Fruit fly (Drosophila melanogaster) whole organism, prepupa: ENCODE results near the gene Adck5.

Experiments used
- Blimp-1 ChIP-seq: fragments of 200-800 bp; sonication (Bioruptor generic); optimal IDR thresholded peaks from 3 replicates; lab custom pipeline; 2017; ENCODE audit warnings: missing biosample characterization, missing genetic modification characterization, mild to moderate bottlenecking, moderate library complexity, missing genetic modification reagents
- CG11902 ChIP-seq: fragments of 200-800 bp; sonication (Bioruptor generic); optimal IDR thresholded peaks from 3 replicates; lab custom pipeline; 2016; ENCODE audit warnings: missing biosample characterization, missing genetic modification characterization
- CG15336 ChIP-seq: fragments of 200-800 bp; sonication (Bioruptor generic); IDR thresholded peaks from 2 replicates; pipeline ENCODE4 v1.3.6; 2022; ENCODE audit warnings: missing biosample characterization, missing genetic modification characterization
- CG3919 ChIP-seq: fragments of 200-800 bp; sonication (Bioruptor generic); optimal IDR thresholded peaks from 3 replicates; lab custom pipeline; 2016; ENCODE audit warnings: missing biosample characterization, missing genetic modification characterization
- CG6163 ChIP-seq: fragments of 200-800 bp; sonication (Bioruptor generic); IDR thresholded peaks from 3 replicates; pipeline ENCODE4 v1.3.6; 2022; ENCODE audit warnings: missing biosample characterization, missing genetic modification characterization
- CG6276 ChIP-seq: fragments of 200-800 bp; sonication (Bioruptor generic); optimal IDR thresholded peaks from 2 replicates; lab custom pipeline; 2017; ENCODE audit warnings: missing biosample characterization, mild to moderate bottlenecking, missing genetic modification characterization
- CG6808 ChIP-seq: fragments of 200-800 bp; sonication (Bioruptor generic); optimal IDR thresholded peaks from 3 replicates; lab custom pipeline; 2017; ENCODE audit warnings: missing biosample characterization, missing genetic modification characterization, mild to moderate bottlenecking, moderate library complexity, missing genetic modification reagents
- CG6854 ChIP-seq: fragments of 200-800 bp; sonication (Bioruptor generic); optimal IDR thresholded peaks from 2 replicates; lab custom pipeline; 2017; ENCODE audit warnings: missing biosample characterization, mild to moderate bottlenecking, missing genetic modification characterization
- CG7368 ChIP-seq: fragments of 200-800 bp; sonication (Bioruptor generic); optimal IDR thresholded peaks from 3 replicates; lab custom pipeline; 2016; ENCODE audit warnings: missing biosample characterization, missing genetic modification characterization
- CG8119 ChIP-seq: fragments of 200-800 bp; sonication (Bioruptor generic); IDR thresholded peaks from 3 replicates; pipeline ENCODE4 v1.3.6; 2022; ENCODE audit warnings: missing biosample characterization, missing genetic modification characterization
- Eip75B ChIP-seq: fragments of 200-800 bp; sonication (Bioruptor generic); optimal IDR thresholded peaks from 3 replicates; lab custom pipeline; 2016; ENCODE audit warnings: missing biosample characterization, missing genetic modification characterization
- Eip78C ChIP-seq: fragments of 200-800 bp; sonication (Bioruptor generic); peaks from one replicate; lab custom pipeline; 2016; ENCODE audit warnings: missing biosample characterization, missing genetic modification characterization
- Eip93F ChIP-seq: fragments of 200-800 bp; sonication (Bioruptor generic); optimal IDR thresholded peaks from 2 replicates; lab custom pipeline; 2016; ENCODE audit warnings: missing biosample characterization, mild to moderate bottlenecking, missing genetic modification characterization
- Gug ChIP-seq: fragments of 200-800 bp; sonication (Bioruptor generic); IDR thresholded peaks from 2 replicates; pipeline ENCODE4 v1.3.6; 2022; ENCODE audit warnings: missing biosample characterization, missing genetic modification characterization
- Hr39 ChIP-seq: fragments of 200-800 bp; sonication (Bioruptor generic); optimal IDR thresholded peaks from 2 replicates; lab custom pipeline; 2016; ENCODE audit warnings: missing biosample characterization, missing genetic modification characterization
- Hr4 ChIP-seq: fragments of 200-800 bp; sonication (Bioruptor generic); optimal IDR thresholded peaks from 3 replicates; lab custom pipeline; 2016; ENCODE audit warnings: missing biosample characterization, missing genetic modification characterization
- Met ChIP-seq: fragments of 200-800 bp; sonication (Bioruptor generic); optimal IDR thresholded peaks from 3 replicates; lab custom pipeline; 2016; ENCODE audit warnings: missing biosample characterization, missing genetic modification characterization
- OdsH ChIP-seq: fragments of 200-800 bp; sonication (Bioruptor generic); optimal IDR thresholded peaks from 3 replicates; lab custom pipeline; 2016; ENCODE audit warnings: missing biosample characterization, missing genetic modification characterization
- Sox14 ChIP-seq: fragments of 200-800 bp; sonication (Bioruptor generic); optimal IDR thresholded peaks from 3 replicates; lab custom pipeline; 2016; ENCODE audit warnings: missing biosample characterization, missing genetic modification characterization
- Sox15 ChIP-seq: fragments of 200-800 bp; sonication (Bioruptor generic); optimal IDR thresholded peaks from 3 replicates; lab custom pipeline; 2016; ENCODE audit warnings: missing biosample characterization, missing genetic modification characterization
- cyc ChIP-seq: fragments of 200-800 bp; sonication (Bioruptor generic); optimal IDR thresholded peaks from 3 replicates; lab custom pipeline; 2016; ENCODE audit warnings: missing biosample characterization, missing genetic modification characterization
- fkh ChIP-seq: fragments of 200-800 bp; sonication (Bioruptor generic); optimal IDR thresholded peaks from 3 replicates; lab custom pipeline; 2017; ENCODE audit warnings: missing biosample characterization, mild to moderate bottlenecking, missing genetic modification characterization, moderate library complexity
- pdm3 ChIP-seq: fragments of 200-800 bp; sonication (Bioruptor generic); optimal IDR thresholded peaks from 3 replicates; lab custom pipeline; 2016; ENCODE audit warnings: missing biosample characterization, missing genetic modification characterization
- spab ChIP-seq: fragments of 200-800 bp; sonication (Bioruptor generic); optimal IDR thresholded peaks from 2 replicates; lab custom pipeline; 2017; ENCODE audit warnings: missing biosample characterization, mild to moderate bottlenecking, missing genetic modification characterization, missing genetic modification reagents
- ss ChIP-seq, 2 experiments: fragments of 200-800 bp; sonication (Bioruptor generic); optimal IDR thresholded peaks; 2 replicates in 1 of 2; 3 replicates in 1 of 2; lab custom pipeline; 2017 to 2018; ENCODE audit warnings: mild to moderate bottlenecking in 2 of 2, missing biosample characterization in 2 of 2, missing genetic modification characterization in 2 of 2, moderate library complexity in 1 of 2
- svp ChIP-seq: fragments of 200-800 bp; sonication (Bioruptor generic); peaks from one replicate; lab custom pipeline; 2016; ENCODE audit warnings: missing biosample characterization, missing genetic modification characterization
- topi ChIP-seq: fragments of 200-800 bp; sonication (Bioruptor generic); optimal IDR thresholded peaks from 3 replicates; lab custom pipeline; 2016; ENCODE audit warnings: missing biosample characterization, missing genetic modification characterization
- vri ChIP-seq: fragments of 200-800 bp; sonication (Bioruptor generic); optimal IDR thresholded peaks from 3 replicates; lab custom pipeline; 2016; ENCODE audit warnings: missing biosample characterization, mild to moderate bottlenecking, missing genetic modification characterization

The Adck5 gene

dm6 chr3L:11123088-11123487 lies 46.5 kb upstream of the Adck5 start, which contains the start of the genes Ufd1 and NaPi-III (continued):
- no peak for TF ChIP-seq topi
- peak; percentile 3 for TF ChIP-seq CG6808 (GFP tag; lab: Kevin White, UChicago)
- no peak for TF ChIP-seq pdm3
- TF ChIP-seq CG8119 (GFP tag; lab: Robert Waterston, UW): peak; percentile 60; the same call in 2 of the 3 replicates

- TF ChIP-seq CG6163 (GFP tag; lab: Robert Waterston, UW): peak; percentile 39; the same call in 1 of the 3 replicates
- TF ChIP-seq Sox14 (GFP tag; lab: Kevin White, UChicago): peak; percentile 88
- TF ChIP-seq CG15336: 0 out of 2 replicates have a peak, but pooled peaks have one; percentile 8
- TF ChIP-seq svp: peak; percentile 84
- no peak for TF ChIP-seq spab (GFP tag; lab: Kevin White, UChicago)
- TF ChIP-seq ss (GFP tag; optimal IDR thresholded peaks at IDR 0.05; lab: Kevin White, UChicago): peak; percentile 16 to 20
- peak; percentile 16 for TF ChIP-seq CG6854 (GFP tag; lab: Kevin White, UChicago)
- no peak for TF ChIP-seq Eip75B (GFP tag; lab: Kevin White, UChicago)
Observed at dm6 chr3L:11123598-11124284, 45.9 kb upstream of the Adck5 start.

- peak; percentile 77 for TF ChIP-seq Eip78C
- no peak for TF ChIP-seq Eip93F (GFP tag; lab: Kevin White, UChicago)
- no peak for TF ChIP-seq topi
- TF ChIP-seq Gug (GFP tag; lab: Robert Waterston, UW): no peak
- no peak for TF ChIP-seq CG15336
- no peak for TF ChIP-seq vri (GFP tag; lab: Kevin White, UChicago)
- TF ChIP-seq fkh (GFP tag; lab: Kevin White, UChicago): no peak
- TF ChIP-seq OdsH (GFP tag; lab: Kevin White, UChicago): no peak
- peak; percentile 43 for TF ChIP-seq Hr4 (GFP tag; lab: Kevin White, UChicago)
- TF ChIP-seq Met (GFP tag; lab: Kevin White, UChicago): peak; percentile 15
- TF ChIP-seq, all 60 proteins: peak for 3
Observed at dm6 chr3L:11124439-11124838, 45.2 kb upstream of the Adck5 start.

- TF ChIP-seq Hr39 (GFP tag; lab: Kevin White, UChicago) (no peak), svp (peak; percentile 88), CG6854 (GFP tag; lab: Kevin White, UChicago) (no peak), CG11902 (GFP tag; lab: Kevin White, UChicago) (no peak), Gug (GFP tag; lab: Robert Waterston, UW) (no peak)
Observed at dm6 chr3L:11124841-11125240, 44.8 kb upstream of the Adck5 start.

- TF ChIP-seq CG6276 (GFP tag; lab: Kevin White, UChicago) (no peak), cyc (GFP tag; lab: Kevin White, UChicago) (no peak), svp (no peak), CG3919 (GFP tag; lab: Kevin White, UChicago) (no peak), CG7368 (GFP tag; lab: Kevin White, UChicago) (no peak), fkh (GFP tag; lab: Kevin White, UChicago) (peak; percentile 8), Eip75B (GFP tag; lab: Kevin White, UChicago) (no peak)
Observed at dm6 chr3L:11125636-11126532, 43.7 kb upstream of the Adck5 start.

dm6 chr3L:11130535-11130934 lies 39.1 kb upstream of the Adck5 start, which contains the start of gene nol:
Gene nol, plus strand, starts transcription at chr3L:11130835.
- TF ChIP-seq spab (GFP tag; lab: Kevin White, UChicago) (no peak), Blimp-1 (GFP tag; lab: Kevin White, UChicago) (no peak), Sox15 (GFP tag; lab: Kevin White, UChicago) (no peak), OdsH (GFP tag; lab: Kevin White, UChicago) (no peak)
